Worm (Caenorhabditis elegans) whole organism, L3 larva: ENCODE measurements around the gene cyp-35A3.

Source experiments
- ceh-28 ChIP-seq: fragments of 150-350 bp; optimal IDR thresholded peaks from 2 replicates; lab custom pipeline; 2014; ENCODE audit warnings: missing biosample characterization, missing genetic modification reagents, missing genetic modification characterization
- elt-2 ChIP-seq: sonication (generic microtip); optimal IDR thresholded peaks from 2 replicates; lab custom pipeline; 2016; ENCODE audit warnings: missing genetic modification reagents, mild to moderate bottlenecking, missing genetic modification characterization, missing compliant biosample characterization
- elt-3 ChIP-seq, 3 experiments: fragments of 150-350 bp in 1 of 3; sonication (generic microtip) in 2 of 3; optimal IDR thresholded peaks; 2 replicates in 2 of 3; 4 replicates in 1 of 3; lab custom pipeline; 2014 to 2017; ENCODE audit warnings: missing biosample characterization in 3 of 3, missing genetic modification characterization in 3 of 3
- fkh-2 ChIP-seq: fragments of 150-350 bp; optimal IDR thresholded peaks from 2 replicates; lab custom pipeline; 2014; ENCODE audit warnings: missing biosample characterization, missing genetic modification reagents, missing genetic modification characterization
- hmg-11 ChIP-seq: sonication (generic microtip); optimal IDR thresholded peaks from 2 replicates; lab custom pipeline; 2016; ENCODE audit warnings: missing genetic modification characterization, missing compliant biosample characterization
- jun-1 ChIP-seq: fragments of 150-350 bp; optimal IDR thresholded peaks from 2 replicates; lab custom pipeline; 2014; ENCODE audit warnings: missing biosample characterization, missing genetic modification reagents, missing genetic modification characterization
- mdl-1 ChIP-seq: fragments of 150-350 bp; optimal IDR thresholded peaks from 2 replicates; lab custom pipeline; 2014; ENCODE audit warnings: missing biosample characterization, missing genetic modification characterization
- nhr-237 ChIP-seq: fragments of 150-350 bp; optimal IDR thresholded peaks from 2 replicates; lab custom pipeline; 2014; ENCODE audit warnings: missing biosample characterization, missing genetic modification characterization
- nhr-28 ChIP-seq: fragments of 150-350 bp; optimal IDR thresholded peaks from 2 replicates; lab custom pipeline; 2014; ENCODE audit warnings: missing biosample characterization, missing genetic modification characterization
- nhr-43 ChIP-seq: sonication (generic microtip); optimal IDR thresholded peaks from 2 replicates; lab custom pipeline; 2016; ENCODE audit warnings: mild to moderate bottlenecking, missing genetic modification characterization, missing compliant biosample characterization; ENCODE audit not compliant: poor library complexity, severe bottlenecking
- nhr-77 ChIP-seq: fragments of 150-350 bp; optimal IDR thresholded peaks from 2 replicates; lab custom pipeline; 2014; ENCODE audit warnings: missing biosample characterization, missing genetic modification characterization
- pha-4 ChIP-seq: fragments of 150-350 bp; optimal IDR thresholded peaks from 2 replicates; lab custom pipeline; 2014; ENCODE audit warnings: missing biosample characterization, missing genetic modification reagents, missing genetic modification characterization
- pqm-1 ChIP-seq: fragments of 150-350 bp; optimal IDR thresholded peaks from 2 replicates; lab custom pipeline; 2017; ENCODE audit warnings: missing biosample characterization, missing genetic modification characterization, inconsistent platforms
- snpc-4 ChIP-seq: fragments of 150-350 bp; optimal IDR thresholded peaks from 2 replicates; lab custom pipeline; 2014; ENCODE audit warnings: missing biosample characterization, missing genetic modification characterization

DNA sequence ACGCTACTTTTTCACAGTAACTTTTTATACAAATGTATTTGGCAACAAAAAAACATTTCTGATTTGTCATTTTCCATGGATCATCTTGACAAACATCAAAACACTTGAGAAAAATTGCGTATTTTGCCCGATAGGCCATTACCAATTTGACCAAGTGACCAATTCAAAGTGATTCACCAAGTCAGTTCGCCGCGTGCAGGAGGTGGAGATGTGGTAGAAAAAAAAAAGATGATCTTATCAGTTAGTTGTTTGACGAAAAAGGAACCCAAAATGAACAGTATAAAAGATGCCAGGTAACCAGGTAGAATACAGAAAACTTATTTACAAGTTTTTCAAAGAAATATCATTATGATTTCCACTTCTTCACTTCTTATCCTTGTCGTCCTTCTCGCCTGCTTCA lies 33.3 kb upstream of the cyp-35A3 start, which contains the start of gene nlp-27:
- TF ChIP-seq nhr-77, result no peak
- TF ChIP-seq elt-2 (tag; lab: Kevin White, UChicago), result no peak
- no peak for TF ChIP-seq nhr-28 (tag; lab: Kevin White, UChicago)
- no peak for TF ChIP-seq pqm-1 (tag; lab: Kevin White, UChicago)
- no peak for TF ChIP-seq jun-1 (tag; lab: Kevin White, UChicago)
- TF ChIP-seq elt-3 (tag; optimal IDR thresholded peaks at IDR 0.05; lab: Kevin White, UChicago), result no peak
- no peak for TF ChIP-seq pha-4 (tag; lab: Kevin White, UChicago)
- TF ChIP-seq hmg-11 (tag; lab: Kevin White, UChicago), result no peak
- TF ChIP-seq snpc-4 (tag; lab: Kevin White, UChicago), result no peak
- no peak for TF ChIP-seq fkh-2 (tag; lab: Kevin White, UChicago)
- no peak for TF ChIP-seq mdl-1 (tag; lab: Kevin White, UChicago)
- no peak for TF ChIP-seq ceh-28 (tag; lab: Kevin White, UChicago)
- no peak for TF ChIP-seq nhr-237 (tag; lab: Kevin White, UChicago)
- TF ChIP-seq nhr-43 (tag; lab: Kevin White, UChicago), result no peak
